Worm (Caenorhabditis elegans): ENCODE measurements around the gene C28A5.2.

- TF ChIP-seq nhr-237 (tag; optimal IDR thresholded peaks at IDR 0.05) (no peak), elt-1 (tag; optimal IDR thresholded peaks at IDR 0.05) (no peak), lin-39 (tag; optimal IDR thresholded peaks at IDR 0.05) (no peak), fkh-10 (GFP tag; optimal IDR thresholded peaks at IDR 0.05) (no peak), R02D3.7 (tag; optimal IDR thresholded peaks at IDR 0.05) (no peak)
Observed at ce11 chrIII:4408251-4408650, 31.1 kb downstream of the C28A5.2 start, which contains the start of gene gpch-1.
